Worm (Caenorhabditis elegans) whole organism, late embryonic: Measurements from ENCODE around the gene mdt-30.

Experiments
- F13H6.1 ChIP-seq: sonication (generic microtip); optimal IDR thresholded peaks from 2 replicates; lab custom pipeline; 2016; ENCODE audit warnings: missing genetic modification characterization, missing compliant biosample characterization
- K02D7.2 ChIP-seq: sonication (generic microtip); optimal IDR thresholded peaks from 2 replicates; lab custom pipeline; 2017; ENCODE audit warnings: mild to moderate bottlenecking, missing genetic modification characterization, missing compliant biosample characterization
- K09A11.1 ChIP-seq: sonication (generic microtip); optimal IDR thresholded peaks from 2 replicates; lab custom pipeline; 2017; ENCODE audit warnings: antibody characterized with exemption, mild to moderate bottlenecking, missing genetic modification characterization, missing compliant biosample characterization; ENCODE audit not compliant: insufficient read depth
- Y22D7AL.16 ChIP-seq: sonication (generic microtip); optimal IDR thresholded peaks from 2 replicates; lab custom pipeline; 2016; ENCODE audit warnings: missing genetic modification characterization, missing compliant biosample characterization
- ahr-1 ChIP-seq: sonication (generic microtip); optimal IDR thresholded peaks from 2 replicates; lab custom pipeline; 2016; ENCODE audit warnings: missing genetic modification characterization, missing compliant biosample characterization
- ama-1 ChIP-seq: fragments of 150-350 bp; optimal IDR thresholded peaks from 2 replicates; lab custom pipeline; 2014
- ceh-14 ChIP-seq: sonication (generic microtip); optimal IDR thresholded peaks from 2 replicates; lab custom pipeline; 2016; ENCODE audit warnings: missing genotype, missing genetic modification characterization, missing compliant biosample characterization
- ceh-18 ChIP-seq: sonication (generic microtip); optimal IDR thresholded peaks from 2 replicates; lab custom pipeline; 2016; ENCODE audit warnings: missing genetic modification characterization, missing compliant biosample characterization
- ceh-19 ChIP-seq: fragments of 200-800 bp; sonication (Bioruptor generic); optimal IDR thresholded peaks from 2 replicates; lab custom pipeline; 2018; ENCODE audit warnings: mild to moderate bottlenecking, missing genetic modification characterization, missing compliant biosample characterization
- ceh-2 ChIP-seq: sonication (generic microtip); optimal IDR thresholded peaks from 2 replicates; lab custom pipeline; 2016; ENCODE audit warnings: missing genotype, missing genetic modification characterization, missing compliant biosample characterization
- ceh-24 ChIP-seq: sonication (generic microtip); optimal IDR thresholded peaks from 2 replicates; lab custom pipeline; 2016; ENCODE audit warnings: mild to moderate bottlenecking, missing genetic modification characterization, missing compliant biosample characterization
- ceh-30 ChIP-seq: fragments of 150-350 bp; optimal IDR thresholded peaks from 2 replicates; lab custom pipeline; 2014; ENCODE audit warnings: missing biosample characterization, missing genetic modification characterization
- ceh-31 ChIP-seq: sonication (generic microtip); optimal IDR thresholded peaks from 2 replicates; lab custom pipeline; 2016; ENCODE audit warnings: missing genetic modification characterization, missing compliant biosample characterization
- ceh-45 ChIP-seq: fragments of 200-800 bp; sonication (Bioruptor generic); IDR thresholded peaks from 2 replicates; pipeline ENCODE4 v1.3.6; 2022; ENCODE audit warnings: missing genetic modification reagents, missing genetic modification characterization, missing compliant biosample characterization
- ceh-48 ChIP-seq: sonication (generic microtip); optimal IDR thresholded peaks from 2 replicates; lab custom pipeline; 2016; ENCODE audit warnings: missing genetic modification characterization, inconsistent platforms, missing compliant biosample characterization
- ceh-6 ChIP-seq: fragments of 200-800 bp; sonication (Bioruptor generic); optimal IDR thresholded peaks from 2 replicates; lab custom pipeline; 2018; ENCODE audit warnings: mild to moderate bottlenecking, missing genetic modification characterization, missing compliant biosample characterization
- ceh-9 ChIP-seq: sonication (generic microtip); optimal IDR thresholded peaks from 2 replicates; lab custom pipeline; 2016; ENCODE audit warnings: mild to moderate bottlenecking, missing genetic modification characterization, inconsistent platforms, missing compliant biosample characterization
- dve-1 ChIP-seq: sonication (generic microtip); optimal IDR thresholded peaks from 2 replicates; lab custom pipeline; 2017; ENCODE audit warnings: antibody characterized with exemption, mild to moderate bottlenecking, missing genetic modification characterization, missing compliant biosample characterization
- elt-4 ChIP-seq: sonication (generic microtip); optimal IDR thresholded peaks from 2 replicates; lab custom pipeline; 2016; ENCODE audit warnings: missing genetic modification characterization, missing compliant biosample characterization
- ets-4 ChIP-seq: sonication (generic microtip); optimal IDR thresholded peaks from 2 replicates; lab custom pipeline; 2016; ENCODE audit warnings: missing genetic modification characterization, missing compliant biosample characterization
- eyg-1 ChIP-seq: sonication (generic microtip); optimal IDR thresholded peaks from 2 replicates; lab custom pipeline; 2016; ENCODE audit warnings: missing genotype, missing genetic modification characterization, missing compliant biosample characterization
- fax-1 ChIP-seq: sonication (generic microtip); optimal IDR thresholded peaks from 2 replicates; lab custom pipeline; 2016; ENCODE audit warnings: missing genotype, missing genetic modification characterization, missing compliant biosample characterization
- hlh-13 ChIP-seq: fragments of 200-800 bp; sonication (Bioruptor generic); optimal IDR thresholded peaks from 2 replicates; lab custom pipeline; 2018; ENCODE audit warnings: mild to moderate bottlenecking, missing genetic modification characterization, missing compliant biosample characterization
- hlh-15 ChIP-seq: sonication (generic microtip); optimal IDR thresholded peaks from 2 replicates; lab custom pipeline; 2016; ENCODE audit warnings: missing genetic modification characterization, missing compliant biosample characterization
- hlh-6 ChIP-seq: sonication (generic microtip); optimal IDR thresholded peaks from 2 replicates; lab custom pipeline; 2016; ENCODE audit warnings: missing genotype, missing genetic modification characterization, missing compliant biosample characterization
- hlh-8 ChIP-seq: sonication (generic microtip); optimal IDR thresholded peaks from 2 replicates; lab custom pipeline; 2016; ENCODE audit warnings: missing genotype, missing genetic modification characterization, missing compliant biosample characterization
- lim-6 ChIP-seq: sonication (generic microtip); optimal IDR thresholded peaks from 2 replicates; lab custom pipeline; 2016; ENCODE audit warnings: missing genetic modification characterization, missing compliant biosample characterization
- lin-11 ChIP-seq: fragments of 200-800 bp; sonication (Bioruptor generic); optimal IDR thresholded peaks from 2 replicates; lab custom pipeline; 2018; ENCODE audit warnings: mild to moderate bottlenecking, missing genetic modification characterization, missing compliant biosample characterization
- nfya-1 ChIP-seq: sonication (generic microtip); optimal IDR thresholded peaks from 2 replicates; lab custom pipeline; 2017; ENCODE audit warnings: missing genetic modification characterization, mild to moderate bottlenecking, missing compliant biosample characterization, antibody characterized with exemption, moderate library complexity
- nhr-11 ChIP-seq: fragments of 150-350 bp; optimal IDR thresholded peaks from 2 replicates; lab custom pipeline; 2014; ENCODE audit warnings: missing biosample characterization, missing genetic modification characterization
- nhr-232 ChIP-seq: sonication (generic microtip); optimal IDR thresholded peaks from 2 replicates; lab custom pipeline; 2016; ENCODE audit warnings: missing genetic modification characterization, missing compliant biosample characterization
- odd-2 ChIP-seq: sonication (generic microtip); optimal IDR thresholded peaks from 2 replicates; lab custom pipeline; 2017; ENCODE audit warnings: antibody characterized with exemption, mild to moderate bottlenecking, missing genetic modification characterization, missing compliant biosample characterization
- pha-2 ChIP-seq: sonication (generic microtip); optimal IDR thresholded peaks from 2 replicates; lab custom pipeline; 2017; ENCODE audit warnings: mild to moderate bottlenecking, missing genetic modification characterization, missing compliant biosample characterization
- pha-4 ChIP-seq: fragments of 150-350 bp; optimal IDR thresholded peaks from 2 replicates; lab custom pipeline; 2018; ENCODE audit warnings: missing biosample characterization, missing genetic modification reagents, missing genetic modification characterization
- pqm-1 ChIP-seq: sonication (generic microtip); optimal IDR thresholded peaks from 2 replicates; lab custom pipeline; 2016; ENCODE audit warnings: missing genetic modification characterization, missing compliant biosample characterization
- pros-1 ChIP-seq: fragments of 150-350 bp; optimal IDR thresholded peaks from 2 replicates; lab custom pipeline; 2014; ENCODE audit warnings: missing biosample characterization, missing genetic modification reagents, missing genetic modification characterization
- ref-2 ChIP-seq: sonication (generic microtip); optimal IDR thresholded peaks from 2 replicates; lab custom pipeline; 2016; ENCODE audit warnings: missing genetic modification characterization, missing compliant biosample characterization
- rnt-1 ChIP-seq: sonication (generic microtip); optimal IDR thresholded peaks from 2 replicates; lab custom pipeline; 2016; ENCODE audit warnings: missing genetic modification characterization, missing compliant biosample characterization
- sox-2 ChIP-seq: fragments of 200-800 bp; sonication (Bioruptor generic); IDR thresholded peaks from 2 replicates; pipeline ENCODE4 v1.3.6; 2022; ENCODE audit warnings: missing genetic modification reagents, missing genetic modification characterization, missing compliant biosample characterization
- tbx-2 ChIP-seq: sonication (generic microtip); optimal IDR thresholded peaks from 2 replicates; lab custom pipeline; 2016; ENCODE audit warnings: missing genetic modification characterization, missing compliant biosample characterization
- unc-3 ChIP-seq, 2 experiments: fragments of 200-800 bp in 1 of 2; sonication (Bioruptor generic) in 1 of 2; sonication (generic microtip) in 1 of 2; conservative IDR thresholded peaks in 1 of 2; optimal IDR thresholded peaks in 1 of 2; 2 replicates each; pipeline versions ENCODE4 v1.3.6 to Lab custom; 2016 to 2022; ENCODE audit warnings: missing compliant biosample characterization in 2 of 2, missing genetic modification characterization in 2 of 2, missing genetic modification reagents in 1 of 2
- unc-55 ChIP-seq: sonication (generic microtip); optimal IDR thresholded peaks from 2 replicates; lab custom pipeline; 2017; ENCODE audit warnings: missing biosample characterization, missing genetic modification reagents, missing genetic modification characterization
- unc-86 ChIP-seq: sonication (generic microtip); optimal IDR thresholded peaks from 2 replicates; lab custom pipeline; 2016; ENCODE audit warnings: missing genetic modification characterization, missing compliant biosample characterization
- zip-5 ChIP-seq: sonication (generic microtip); optimal IDR thresholded peaks from 2 replicates; lab custom pipeline; 2016; ENCODE audit warnings: missing genetic modification characterization, missing compliant biosample characterization
- ztf-16 ChIP-seq: sonication (generic microtip); optimal IDR thresholded peaks from 2 replicates; lab custom pipeline; 2017; ENCODE audit warnings: missing genetic modification characterization, missing compliant biosample characterization

mdt-30 gene

DNA sequence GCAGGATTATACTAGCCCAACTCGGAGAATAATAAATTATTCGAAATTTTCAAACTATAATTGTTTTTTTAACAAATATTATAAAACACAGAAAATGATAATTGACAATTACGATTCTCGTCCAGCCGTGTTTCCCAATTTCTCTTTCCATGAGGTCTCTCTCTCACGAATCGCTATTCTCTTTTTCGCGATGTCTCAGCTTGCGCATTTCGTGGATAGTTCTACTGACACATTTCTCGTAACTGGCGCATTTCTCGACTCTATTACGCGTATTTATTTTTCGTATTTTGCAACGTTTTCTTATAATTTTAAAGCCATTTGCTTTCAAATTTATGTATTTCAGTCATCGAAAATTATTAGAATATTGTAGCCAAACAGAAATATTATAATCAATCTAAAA, 15.9 kb upstream of the mdt-30 start (continued):
- TF ChIP-seq pqm-1 (tag; lab: Kevin White, UChicago) (peak; percentile 100), ceh-14 (peak; percentile 100), sox-2 (peak; percentile 97), elt-4 (peak; percentile 100), ama-1 (lab: Kevin White, UChicago) (no peak), ceh-18 (peak; percentile 100), ceh-6 (GFP tag; lab: Kevin White, UChicago) (peak; percentile 98), unc-3 (GFP tag; conservative IDR thresholded peaks at IDR 0.05; lab: Robert Waterston, UW) (peak; percentile 100), unc-3 (tag; optimal IDR thresholded peaks at IDR 0.05; lab: Kevin White, UChicago) (peak; percentile 100), ets-4 (tag; lab: Kevin White, UChicago) (peak; percentile 100), zip-5 (peak; percentile 100), F13H6.1 (tag; lab: Kevin White, UChicago) (peak; percentile 100), lim-6 (tag; lab: Kevin White, UChicago) (peak; percentile 100), eyg-1 (peak; percentile 100), hlh-15 (tag; lab: Kevin White, UChicago) (peak; percentile 100), hlh-6 (tag; lab: Kevin White, UChicago) (peak; percentile 100), ceh-9 (peak; percentile 91), ceh-2 (tag; lab: Kevin White, UChicago) (peak; percentile 100), ceh-48 (peak; percentile 99), hlh-8 (tag; lab: Kevin White, UChicago) (peak; percentile 100), nhr-232 (peak; percentile 96), fax-1 (tag; lab: Kevin White, UChicago) (peak; percentile 100), unc-55 (GFP tag; lab: Kevin White, UChicago) (peak; percentile 23), ceh-19 (peak; percentile 100), Y22D7AL.16 (tag; lab: Kevin White, UChicago) (peak; percentile 100), ztf-16 (tag; lab: Kevin White, UChicago) (peak; percentile 100), pros-1 (tag; lab: Kevin White, UChicago) (peak; percentile 53), ref-2 (tag; lab: Kevin White, UChicago) (peak; percentile 100), rnt-1 (tag; lab: Kevin White, UChicago) (peak; percentile 100), ahr-1 (tag; lab: Kevin White, UChicago) (peak; percentile 100), dve-1 (tag; lab: Kevin White, UChicago) (peak; percentile 98), lin-11 (peak; percentile 96), odd-2 (no peak), pha-4 (tag; lab: Kevin White, UChicago) (no peak), K09A11.1 (tag; lab: Kevin White, UChicago) (peak; percentile 88), nhr-11 (no peak), hlh-13 (GFP tag; lab: Kevin White, UChicago) (peak; percentile 99), tbx-2 (tag; lab: Kevin White, UChicago) (peak; percentile 100), K02D7.2 (tag; lab: Kevin White, UChicago) (peak; percentile 99), pha-2 (tag; lab: Kevin White, UChicago) (peak; percentile 98), ceh-30 (tag; lab: Kevin White, UChicago) (no peak), ceh-31 (tag; lab: Kevin White, UChicago) (peak; percentile 100)

DNA sequence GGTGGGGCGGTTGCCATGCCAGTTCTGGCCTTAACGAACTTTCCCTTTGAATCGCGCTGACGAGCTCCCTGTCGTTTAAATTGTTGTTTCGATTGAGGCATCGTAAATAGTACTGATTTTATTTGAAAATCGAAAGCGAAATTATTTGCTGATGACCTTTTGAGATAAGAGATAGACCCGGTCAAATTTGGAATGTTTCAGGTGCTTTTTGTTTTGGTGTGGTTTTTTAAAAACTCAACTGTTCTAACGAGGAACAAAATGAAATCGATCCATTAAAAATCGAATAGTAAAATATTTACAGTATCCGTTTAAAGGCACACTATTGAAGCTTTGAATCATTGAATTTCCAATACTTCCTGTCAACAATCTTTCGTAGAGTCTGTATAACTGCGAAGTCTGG, 14.9 kb upstream of the mdt-30 start, which contains the start of gene K12H4.6:
K12H4.6 (minus strand) TSS at position 101 of the 400 bp plus-strand sequence.
- no peak for TF ChIP-seq fax-1 (tag; lab: Kevin White, UChicago)
- TF ChIP-seq pros-1 (tag; lab: Kevin White, UChicago) = no peak
- TF ChIP-seq hlh-6 (tag; lab: Kevin White, UChicago) = no peak
- no peak for TF ChIP-seq ceh-18
- no peak for TF ChIP-seq unc-3 (GFP tag; conservative IDR thresholded peaks at IDR 0.05; lab: Robert Waterston, UW)
- TF ChIP-seq unc-3 (tag; optimal IDR thresholded peaks at IDR 0.05; lab: Kevin White, UChicago) = no peak
- no peak for TF ChIP-seq ceh-45 (GFP tag; lab: Robert Waterston, UW)
- no peak for TF ChIP-seq elt-4
- no peak for TF ChIP-seq ama-1 (lab: Kevin White, UChicago)
- TF ChIP-seq ceh-24 = no peak
- TF ChIP-seq pqm-1 (tag; lab: Kevin White, UChicago) = no peak
- TF ChIP-seq rnt-1 (tag; lab: Kevin White, UChicago) = no peak
- no peak for TF ChIP-seq unc-86 (tag; lab: Kevin White, UChicago)
- TF ChIP-seq ceh-14 = no peak
- TF ChIP-seq lin-11 = no peak
- no peak for TF ChIP-seq odd-2
- no peak for TF ChIP-seq ceh-31 (tag; lab: Kevin White, UChicago)
- no peak for TF ChIP-seq nfya-1 (tag; lab: Kevin White, UChicago)
- TF ChIP-seq, all 69 proteins: peak for 0
